Fruit fly (Drosophila melanogaster): ENCODE data around the gene CG43149.
A peak's percentile ranks its signal among the peaks of the same experiment; 100 is the strongest.

Gene CG43149

dm6 chr3L:54651-55050 lies at the start of gene CG43149:
Gene CG43149, minus strand, starts transcription at chr3L:54751.
- TF ChIP-seq noc (tag; optimal IDR thresholded peaks at IDR 0.05): no peak

DNA sequence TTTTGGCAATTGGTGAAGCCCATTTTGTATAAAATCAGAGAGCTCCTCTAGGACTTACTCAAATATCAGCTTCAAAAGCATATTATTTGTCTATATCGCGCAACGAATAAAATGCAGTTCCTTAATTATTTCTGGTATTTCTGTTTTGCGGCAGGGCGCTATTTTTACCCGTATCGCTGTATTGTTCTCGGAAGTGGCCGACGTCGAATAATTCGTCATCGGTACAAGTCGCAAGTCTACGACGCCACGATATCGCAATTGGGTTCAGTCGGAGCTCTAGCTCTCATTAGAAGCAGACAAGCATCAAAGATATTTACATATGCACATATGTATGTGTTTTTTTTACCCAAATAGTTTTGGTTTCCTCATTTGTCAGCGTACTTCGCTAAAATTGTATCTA lies 49.5 kb upstream of the CG43149 start:
- no peak for TF ChIP-seq noc (tag; optimal IDR thresholded peaks at IDR 0.05)

DNA sequence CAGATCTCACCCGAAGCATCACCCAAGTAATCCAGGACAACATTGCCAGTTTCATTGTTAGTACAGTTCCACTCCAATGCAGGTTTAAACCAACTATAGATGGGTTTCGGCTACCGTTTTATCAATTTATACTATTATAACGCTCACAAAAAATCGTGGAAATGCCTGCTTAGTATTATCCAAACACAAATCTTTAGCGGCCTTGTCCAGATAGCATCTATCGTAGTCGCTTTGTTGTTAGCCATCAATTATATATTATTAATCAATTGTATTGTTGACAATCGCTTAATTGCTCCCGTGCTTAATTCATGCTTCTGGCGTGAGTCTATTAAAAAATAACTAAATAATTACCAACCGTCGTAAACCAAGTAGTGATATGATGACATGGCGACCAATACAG lies 43.7 kb upstream of the CG43149 start, which contains the start of gene CG12483:
TSS of gene CG12483 (minus strand) at position 101 of the 400 bp plus-strand sequence.
- no peak for TF ChIP-seq noc (tag; optimal IDR thresholded peaks at IDR 0.05)

dm6 chr3L:97823-98222 lies 43.3 kb upstream of the CG43149 start:
- no peak for TF ChIP-seq noc (tag; optimal IDR thresholded peaks at IDR 0.05)

- peak; percentile 20 for TF ChIP-seq noc (tag; optimal IDR thresholded peaks at IDR 0.05)
Observed at dm6 chr3L:95425-96139, 41.0 kb upstream of the CG43149 start.

dm6 chr3L:94866-95265 lies 40.3 kb upstream of the CG43149 start:
- no peak for TF ChIP-seq noc (tag; optimal IDR thresholded peaks at IDR 0.05)

dm6 chr3L:94062-94461 lies 39.5 kb upstream of the CG43149 start:
- TF ChIP-seq noc (tag; optimal IDR thresholded peaks at IDR 0.05): peak; percentile 12

DNA sequence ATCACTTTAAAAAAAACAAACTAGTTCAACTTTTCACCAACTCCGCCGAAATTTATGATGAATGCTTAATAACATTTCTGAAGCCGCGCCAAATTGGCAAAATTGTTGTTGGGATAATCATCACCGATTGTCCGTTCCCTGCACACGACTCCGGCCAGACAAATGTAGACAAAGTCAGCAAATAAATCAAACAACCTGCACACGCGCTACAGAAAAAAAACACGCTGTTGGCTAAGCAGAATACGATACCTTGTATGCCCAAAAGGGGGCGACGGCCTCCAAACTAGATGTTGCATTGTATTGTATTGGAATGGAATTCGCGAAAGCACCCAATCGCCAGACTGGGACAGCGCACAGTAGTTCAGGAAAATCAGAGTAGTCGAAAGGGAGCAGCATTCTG lies 39.0 kb upstream of the CG43149 start:
- no peak for TF ChIP-seq noc (tag; optimal IDR thresholded peaks at IDR 0.05)

DNA sequence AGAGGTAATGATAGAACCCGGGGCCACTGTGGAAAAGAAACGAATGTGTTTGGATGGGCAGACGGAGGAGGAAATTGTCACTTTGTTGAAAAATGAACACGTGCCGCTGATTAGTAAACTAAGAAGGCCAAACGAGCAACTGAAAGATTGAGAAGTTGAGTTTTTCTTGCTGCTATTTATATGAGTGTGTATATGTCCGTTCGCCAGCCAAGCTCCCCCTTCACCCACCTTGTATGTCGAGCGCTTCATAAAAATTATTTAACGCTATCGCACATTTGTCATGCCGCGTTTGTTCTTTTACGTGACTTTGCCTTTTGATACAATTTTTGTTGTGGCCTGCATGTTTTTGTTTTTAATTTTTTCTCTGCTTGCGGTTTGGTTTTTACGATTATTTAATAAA lies 37.4 kb upstream of the CG43149 start:
- peak; percentile 32 for TF ChIP-seq noc (tag; optimal IDR thresholded peaks at IDR 0.05)

DNA sequence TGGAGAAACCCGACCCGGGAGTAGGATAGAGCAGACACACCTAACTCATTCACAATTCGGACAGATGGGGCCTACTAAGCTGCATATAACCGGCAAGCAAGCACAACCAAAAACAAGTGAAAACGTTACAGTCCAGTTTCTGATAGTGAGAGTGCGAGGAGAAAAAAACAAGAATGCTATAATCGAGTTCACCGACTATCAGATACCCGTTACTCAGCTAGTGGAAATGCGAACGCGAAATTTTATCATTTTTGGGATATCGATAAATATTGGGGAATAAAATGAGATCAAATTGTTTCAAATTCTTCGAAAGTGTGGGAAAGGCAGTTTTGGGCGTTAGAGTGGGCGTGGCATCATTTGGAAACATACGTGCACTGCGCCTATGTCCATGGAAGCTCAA lies 36.3 kb upstream of the CG43149 start:
- TF ChIP-seq noc (tag; optimal IDR thresholded peaks at IDR 0.05): no peak

dm6 chr3L:86937-87336 lies 32.4 kb upstream of the CG43149 start:
- no peak for TF ChIP-seq noc (tag; optimal IDR thresholded peaks at IDR 0.05)

- peak; percentile 25 for TF ChIP-seq noc (tag; optimal IDR thresholded peaks at IDR 0.05)
Observed at dm6 chr3L:85204-85811, 30.8 kb upstream of the CG43149 start.

dm6 chr3L:82929-83328 lies 28.4 kb upstream of the CG43149 start:
- TF ChIP-seq noc (tag; optimal IDR thresholded peaks at IDR 0.05): no peak

dm6 chr3L:75232-75631 lies 20.7 kb upstream of the CG43149 start, which contains the start of gene CG13405:
Gene CG13405, minus strand, starts transcription at chr3L:75332.
- no peak for TF ChIP-seq noc (tag; optimal IDR thresholded peaks at IDR 0.05)

- TF ChIP-seq noc (tag; optimal IDR thresholded peaks at IDR 0.05): peak; percentile 33
Observed at dm6 chr3L:73352-74147, 19.0 kb upstream of the CG43149 start.

dm6 chr3L:71247-71646 lies 16.7 kb upstream of the CG43149 start:
- TF ChIP-seq noc (tag; optimal IDR thresholded peaks at IDR 0.05): no peak

- no peak for TF ChIP-seq noc (tag; optimal IDR thresholded peaks at IDR 0.05)
Observed at dm6 chr3L:69310-69709, 14.8 kb upstream of the CG43149 start.
